Worm (Caenorhabditis elegans) whole organism, L1 larva: ENCODE data around the gene Y41G9A.17.

Experiments used
- ama-1 ChIP-seq: fragments of 150-350 bp; optimal IDR thresholded peaks from 2 replicates; lab custom pipeline; 2014
- ces-1 ChIP-seq: fragments of 150-350 bp; optimal IDR thresholded peaks from 2 replicates; lab custom pipeline; 2014; ENCODE audit warnings: missing biosample characterization, missing genetic modification reagents, missing genetic modification characterization
- dsc-1 ChIP-seq: sonication (generic microtip); optimal IDR thresholded peaks from 2 replicates; lab custom pipeline; 2016; ENCODE audit warnings: mild to moderate bottlenecking, missing genetic modification characterization, missing compliant biosample characterization
- fkh-10 ChIP-seq: sonication (generic microtip); optimal IDR thresholded peaks from 2 replicates; lab custom pipeline; 2017; ENCODE audit warnings: missing biosample characterization, missing genetic modification reagents, missing genetic modification characterization
- irx-1 ChIP-seq: sonication (generic microtip); optimal IDR thresholded peaks from 2 replicates; lab custom pipeline; 2016; ENCODE audit warnings: missing genetic modification characterization, missing compliant biosample characterization
- jun-1 ChIP-seq: fragments of 150-350 bp; optimal IDR thresholded peaks from 2 replicates; lab custom pipeline; 2014; ENCODE audit warnings: missing biosample characterization, missing genetic modification reagents, missing genetic modification characterization
- nhr-237 ChIP-seq: fragments of 150-350 bp; optimal IDR thresholded peaks from 2 replicates; lab custom pipeline; 2014; ENCODE audit warnings: missing biosample characterization, missing genetic modification characterization
- nhr-77 ChIP-seq: fragments of 150-350 bp; optimal IDR thresholded peaks from 2 replicates; lab custom pipeline; 2014; ENCODE audit warnings: missing biosample characterization, missing genetic modification characterization
- sox-4 ChIP-seq: sonication (generic microtip); optimal IDR thresholded peaks from 2 replicates; lab custom pipeline; 2016; ENCODE audit warnings: missing genetic modification characterization, missing compliant biosample characterization
- unc-62 ChIP-seq: fragments of 150-350 bp; optimal IDR thresholded peaks from 2 replicates; lab custom pipeline; 2014; ENCODE audit warnings: missing biosample characterization, missing genetic modification reagents, missing genetic modification characterization
- zag-1 ChIP-seq: fragments of 150-350 bp; optimal IDR thresholded peaks from 2 replicates; lab custom pipeline; 2014; ENCODE audit warnings: missing biosample characterization, missing genetic modification characterization
- ztf-11 ChIP-seq, 2 experiments: sonication (generic microtip); optimal IDR thresholded peaks; 2 replicates each; lab custom pipeline; 2016 to 2017; ENCODE audit warnings: missing genetic modification characterization in 2 of 2, missing biosample characterization in 1 of 2, missing compliant biosample characterization in 1 of 2

- TF ChIP-seq ama-1 (no peak), dsc-1 (no peak), nhr-237 (no peak), ztf-11 (tag; optimal IDR thresholded peaks at IDR 0.05; lab: Kevin White, UChicago) (no peak), ces-1 (GFP tag; lab: Kevin White, UChicago) (no peak), nhr-77 (tag; lab: Kevin White, UChicago) (no peak), jun-1 (tag; lab: Kevin White, UChicago) (no peak), zag-1 (tag; lab: Kevin White, UChicago) (no peak), unc-62 (no peak), irx-1 (tag; lab: Kevin White, UChicago) (no peak), sox-4 (no peak), fkh-10 (GFP tag; lab: Kevin White, UChicago) (no peak)
These were observed 25.6 kb upstream of the Y41G9A.17 start for ce11 chrX:3025145-3025544.
